Worm (Caenorhabditis elegans): ENCODE measurements around the gene K12B6.9.
A peak's percentile ranks its signal among the peaks of the same experiment; 100 is the strongest.

Gene K12B6.9

DNA sequence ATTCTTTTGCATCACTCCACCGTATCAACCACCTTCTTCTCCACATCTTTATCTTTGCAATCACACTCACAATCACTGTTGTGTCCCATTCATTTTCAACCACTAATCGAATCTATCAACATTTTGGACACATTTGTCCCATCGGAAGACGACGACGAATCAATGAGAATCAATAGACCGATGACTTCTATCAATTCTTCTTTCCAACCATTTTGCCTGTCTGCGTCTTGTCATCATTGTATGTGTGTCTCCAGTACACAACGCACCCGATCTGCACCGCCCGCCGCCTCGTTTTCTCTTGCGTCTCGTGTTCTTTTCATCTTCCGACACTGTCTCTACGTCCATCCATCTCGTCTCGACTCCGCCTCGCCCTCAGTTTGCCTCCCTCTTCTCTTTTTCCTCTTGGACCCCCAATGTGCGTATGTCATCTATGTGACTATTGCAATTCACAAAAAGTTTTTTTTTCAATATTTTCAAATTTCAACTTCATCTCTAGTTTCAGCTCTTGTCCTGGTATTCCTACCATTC, 45.9 kb downstream of the K12B6.9 start, which contains the start of gene dmd-7:
dmd-7 (plus strand) TSS at position 478 of the 528 bp plus-strand sequence.
- TF ChIP-seq atf-7 (tag; optimal IDR thresholded peaks at IDR 0.05) (peak; percentile 75), rcor-1 (GFP tag; IDR thresholded peaks at IDR 0.05) (0 out of 2 replicates have a peak, but pooled peaks have one; percentile 36), madf-10 (tag; optimal IDR thresholded peaks at IDR 0.05) (peak; percentile 83), K12H6.12 (tag; optimal IDR thresholded peaks at IDR 0.05) (peak; percentile 65), lag-1 (GFP tag; IDR thresholded peaks at IDR 0.05) (0 out of 2 replicates have a peak, but pooled peaks have one; percentile 37), zfh-2 (GFP tag; conservative IDR thresholded peaks at IDR 0.05) (peak; percentile 92), tbp1 (GFP tag; optimal IDR thresholded peaks at IDR 0.05) (peak; percentile 56), snpc-4 (GFP tag; optimal IDR thresholded peaks at IDR 0.05) (no peak), snpc-4 (tag; optimal IDR thresholded peaks at IDR 0.05) (peak in 2 of 4 experiments; percentile 18 to 47), T26A5.8 (tag; optimal IDR thresholded peaks at IDR 0.05) (no peak), somi-1 (GFP tag; optimal IDR thresholded peaks at IDR 0.05) (peak; percentile 94), pha-4 (tag; optimal IDR thresholded peaks at IDR 0.05) (no peak), F22D6.2 (tag; optimal IDR thresholded peaks at IDR 0.05) (peak; percentile 62), ztf-18 (tag; optimal IDR thresholded peaks at IDR 0.05) (peak; percentile 8), ztf-26 (tag; optimal IDR thresholded peaks at IDR 0.05) (peak; percentile 90), egrh-3 (GFP tag; IDR thresholded peaks at IDR 0.05) (0 out of 2 replicates have a peak, but pooled peaks have one; percentile 7), cebp-1 (GFP tag; IDR thresholded peaks at IDR 0.05) (no peak), cebp-1 (tag; optimal IDR thresholded peaks at IDR 0.05) (peak; percentile 79), B0035.1 (tag; optimal IDR thresholded peaks at IDR 0.05) (peak; percentile 27), ztf-22 (GFP tag; optimal IDR thresholded peaks at IDR 0.05) (no peak), dox-1 (GFP tag; IDR thresholded peaks at IDR 0.05) (peak; percentile 67), ekl-4 (GFP tag; IDR thresholded peaks at IDR 0.05) (no peak), madf-6 (GFP tag; IDR thresholded peaks at IDR 0.05) (no peak), lin-54 (GFP tag; optimal IDR thresholded peaks at IDR 0.05) (peak; percentile 34), lin-26 (GFP tag; IDR thresholded peaks at IDR 0.05) (0 out of 2 replicates have a peak, but pooled peaks have one; percentile 28), Y53G8AR.9 (GFP tag; conservative IDR thresholded peaks at IDR 0.05) (0 out of 2 replicates have a peak, but pooled peaks have one; percentile 15), Y79H2A.3 (GFP tag; conservative IDR thresholded peaks at IDR 0.05) (no peak), nhr-90 (tag; optimal IDR thresholded peaks at IDR 0.05) (peak; percentile 9), tbx-9 (tag; optimal IDR thresholded peaks at IDR 0.05; ENCODE audit: borderline replicate concordance) (no peak), die-1 (tag; optimal IDR thresholded peaks at IDR 0.05) (peak; percentile 72), tlf-1 (GFP tag; optimal IDR thresholded peaks at IDR 0.05) (peak; percentile 3), K11D2.4 (GFP tag; IDR thresholded peaks at IDR 0.05) (peak; percentile 76), nfyb-1 (GFP tag; IDR thresholded peaks at IDR 0.05) (0 out of 2 replicates have a peak, but pooled peaks have one; percentile 67), C06A6.2 (GFP tag; conservative IDR thresholded peaks at IDR 0.05) (peak; percentile 79), nhr-80 (tag; optimal IDR thresholded peaks at IDR 0.05) (peak; percentile 80), lir-1 (GFP tag; conservative IDR thresholded peaks at IDR 0.05) (no peak; the same call in 1 of the 2 replicates), gei-17 (GFP tag; optimal IDR thresholded peaks at IDR 0.05) (peak; percentile 62), ceh-27 (GFP tag; optimal IDR thresholded peaks at IDR 0.05) (peak; percentile 66), chd-7 (tag; optimal IDR thresholded peaks at IDR 0.05) (peak; percentile 85), B0336.3 (GFP tag; IDR thresholded peaks at IDR 0.05) (peak; percentile 58; the same call in 1 of the 2 replicates), hmg-1.2 (GFP tag; IDR thresholded peaks at IDR 0.05) (peak; percentile 57; the same call in 1 of the 2 replicates), unc-62 (GFP tag; optimal IDR thresholded peaks at IDR 0.05) (peak; percentile 71), F57C9.4 (tag; optimal IDR thresholded peaks at IDR 0.05) (no peak), lin-40 (tag; optimal IDR thresholded peaks at IDR 0.05) (peak; percentile 87), attf-5 (GFP tag; optimal IDR thresholded peaks at IDR 0.05) (peak; percentile 54), lin-35 (GFP tag; optimal IDR thresholded peaks at IDR 0.05) (peak in 1 of 3 experiments; percentile 59)
